Worm (Caenorhabditis elegans) whole organism, L4 larva: ENCODE data around the gene rexd-1.

ENCODE experiments used
- D1046.2 ChIP-seq: fragments of 200-800 bp; sonication (Bioruptor generic); IDR thresholded peaks from 2 replicates; pipeline ENCODE4 v1.3.6; 2022; ENCODE audit warnings: missing genetic modification characterization, missing compliant biosample characterization
- F10B5.3 ChIP-seq: sonication (generic microtip); optimal IDR thresholded peaks from 2 replicates; lab custom pipeline; 2016; ENCODE audit warnings: mild to moderate bottlenecking, missing genetic modification characterization, missing compliant biosample characterization
- F26F4.8 ChIP-seq: fragments of 200-800 bp; sonication (Bioruptor generic); conservative IDR thresholded peaks from 2 replicates; pipeline ENCODE4 v1.3.6; 2022; ENCODE audit warnings: missing genetic modification characterization, missing compliant biosample characterization
- T26A8.4 ChIP-seq: fragments of 200-800 bp; sonication (Bioruptor generic); IDR thresholded peaks from 2 replicates; pipeline ENCODE4 v1.3.6; 2022; ENCODE audit warnings: missing genetic modification characterization, missing compliant biosample characterization
- Y105C5A.15 ChIP-seq: fragments of 200-800 bp; sonication (Bioruptor generic); IDR thresholded peaks from 2 replicates; pipeline ENCODE4 v1.3.6; 2022; ENCODE audit warnings: missing genetic modification characterization, missing compliant biosample characterization
- Y48G9A.11 ChIP-seq: fragments of 200-800 bp; sonication (Bioruptor generic); IDR thresholded peaks from 2 replicates; pipeline ENCODE4 v1.3.6; 2022; ENCODE audit warnings: missing genetic modification reagents, missing genetic modification characterization, missing compliant biosample characterization
- Y5F2A.4 ChIP-seq: fragments of 200-800 bp; sonication (Bioruptor generic); optimal IDR thresholded peaks from 2 replicates; lab custom pipeline; 2018; ENCODE audit warnings: mild to moderate bottlenecking, missing genetic modification characterization, missing compliant biosample characterization
- Y75B8A.6 ChIP-seq: fragments of 200-800 bp; sonication (Bioruptor generic); IDR thresholded peaks from 2 replicates; pipeline ENCODE4 v1.3.6; 2022; ENCODE audit warnings: missing genetic modification reagents, missing genetic modification characterization, missing compliant biosample characterization
- ZK337.2 ChIP-seq: fragments of 200-800 bp; sonication (Bioruptor generic); IDR thresholded peaks from 2 replicates; pipeline ENCODE4 v1.3.6; 2022; ENCODE audit warnings: missing genetic modification reagents, missing genetic modification characterization, missing compliant biosample characterization
- ZK546.5 ChIP-seq, 2 experiments: sonication (generic microtip); optimal IDR thresholded peaks; 2 replicates each; lab custom pipeline; 2017; ENCODE audit warnings: missing biosample characterization in 2 of 2, missing genetic modification characterization in 2 of 2
- aly-2 ChIP-seq: sonication (generic microtip); optimal IDR thresholded peaks from 2 replicates; lab custom pipeline; 2018; ENCODE audit warnings: missing biosample characterization, missing genetic modification characterization
- arid-1 ChIP-seq: fragments of 200-800 bp; sonication (Bioruptor generic); conservative IDR thresholded peaks from 2 replicates; pipeline ENCODE4 v1.3.6; 2022; ENCODE audit warnings: missing genetic modification reagents, missing genetic modification characterization, missing compliant biosample characterization
- ceh-28 ChIP-seq: fragments of 150-350 bp; optimal IDR thresholded peaks from 2 replicates; lab custom pipeline; 2014; ENCODE audit warnings: missing biosample characterization, missing genetic modification reagents, missing genetic modification characterization
- ctbp-1 ChIP-seq: fragments of 200-800 bp; sonication (Bioruptor generic); IDR thresholded peaks from 2 replicates; pipeline ENCODE4 v1.3.6; 2022; ENCODE audit warnings: missing genetic modification reagents, missing genetic modification characterization, missing compliant biosample characterization
- daf-12 ChIP-seq: fragments of 150-350 bp; optimal IDR thresholded peaks from 2 replicates; lab custom pipeline; 2014; ENCODE audit warnings: missing biosample characterization, missing genetic modification reagents, missing genetic modification characterization
- daf-16 ChIP-seq, 3 experiments: sonication (generic microtip); optimal IDR thresholded peaks; 2 replicates each; lab custom pipeline; 2016 to 2017; ENCODE audit warnings: missing genetic modification characterization in 3 of 3, missing genetic modification reagents in 3 of 3, mild to moderate bottlenecking in 2 of 3, missing compliant biosample characterization in 2 of 3, missing biosample characterization in 1 of 3, moderate library complexity in 1 of 3
- daf-8 ChIP-seq: fragments of 200-800 bp; sonication (Bioruptor generic); IDR thresholded peaks from 2 replicates; pipeline ENCODE4 v1.3.6; 2022; ENCODE audit warnings: missing genetic modification characterization, missing compliant biosample characterization
- dmd-6 ChIP-seq: fragments of 200-800 bp; sonication (Bioruptor generic); IDR thresholded peaks from 2 replicates; pipeline ENCODE4 v1.3.6; 2022; ENCODE audit warnings: missing genetic modification reagents, missing genetic modification characterization, missing compliant biosample characterization
- dmd-8 ChIP-seq: fragments of 200-800 bp; sonication (Bioruptor generic); IDR thresholded peaks from 2 replicates; pipeline ENCODE4 v1.3.6; 2022; ENCODE audit warnings: missing genetic modification characterization, missing compliant biosample characterization
- dve-1 ChIP-seq: sonication (generic microtip); optimal IDR thresholded peaks from 2 replicates; lab custom pipeline; 2017; ENCODE audit warnings: antibody characterized with exemption, mild to moderate bottlenecking, missing genetic modification characterization, missing compliant biosample characterization; ENCODE audit not compliant: insufficient read depth
- egl-27 ChIP-seq: sonication (generic microtip); optimal IDR thresholded peaks from 3 replicates; lab custom pipeline; 2017; ENCODE audit warnings: missing biosample characterization, missing genetic modification reagents, missing genetic modification characterization
- fkh-10 ChIP-seq: fragments of 150-350 bp; optimal IDR thresholded peaks from 2 replicates; lab custom pipeline; 2014; ENCODE audit warnings: missing biosample characterization, missing genetic modification reagents, missing genetic modification characterization
- fos-1 ChIP-seq: fragments of 150-350 bp; optimal IDR thresholded peaks from 2 replicates; lab custom pipeline; 2014; ENCODE audit warnings: missing biosample characterization, missing genetic modification characterization
- hif-1 ChIP-seq, 2 experiments: sonication (generic microtip); optimal IDR thresholded peaks; 2 replicates each; lab custom pipeline; 2016 to 2017; ENCODE audit warnings: missing compliant biosample characterization in 2 of 2, missing genetic modification characterization in 2 of 2, missing genetic modification reagents in 2 of 2, missing genotype in 2 of 2, mild to moderate bottlenecking in 1 of 2
- hlh-11 ChIP-seq: fragments of 200-800 bp; sonication (Bioruptor generic); optimal IDR thresholded peaks from 2 replicates; lab custom pipeline; 2018; ENCODE audit warnings: mild to moderate bottlenecking, missing genetic modification characterization, missing compliant biosample characterization
- hlh-30 ChIP-seq: sonication (generic microtip); optimal IDR thresholded peaks from 2 replicates; lab custom pipeline; 2017; ENCODE audit warnings: antibody characterized with exemption, mild to moderate bottlenecking, missing genetic modification characterization, missing compliant biosample characterization; ENCODE audit not compliant: insufficient read depth
- jun-1 ChIP-seq: fragments of 150-350 bp; optimal IDR thresholded peaks from 2 replicates; lab custom pipeline; 2014; ENCODE audit warnings: missing biosample characterization, missing genetic modification reagents, missing genetic modification characterization
- lin-29 ChIP-seq: fragments of 200-800 bp; sonication (Bioruptor generic); IDR thresholded peaks from 2 replicates; pipeline ENCODE4 v1.3.6; 2022; ENCODE audit warnings: missing genetic modification reagents, missing genetic modification characterization, missing compliant biosample characterization
- lin-39 ChIP-seq: fragments of 150-350 bp; optimal IDR thresholded peaks from 2 replicates; lab custom pipeline; 2014; ENCODE audit warnings: missing biosample characterization, missing genetic modification reagents, missing genetic modification characterization
- mdl-1 ChIP-seq, 2 experiments: fragments of 150-350 bp in 1 of 2; sonication (generic microtip) in 1 of 2; optimal IDR thresholded peaks; 2 replicates each; lab custom pipeline; 2014 to 2017; ENCODE audit warnings: missing biosample characterization in 2 of 2, missing genetic modification characterization in 2 of 2
- mep-1 ChIP-seq: fragments of 150-350 bp; sonication (generic microtip); optimal IDR thresholded peaks from 3 replicates; lab custom pipeline; 2014; ENCODE audit warnings: missing biosample characterization, missing genetic modification characterization
- mxl-2 ChIP-seq: fragments of 200-800 bp; sonication (Bioruptor generic); conservative IDR thresholded peaks from 2 replicates; pipeline ENCODE4 v1.3.6; 2022; ENCODE audit warnings: missing genetic modification reagents, missing genetic modification characterization, missing compliant biosample characterization
- mxl-3 ChIP-seq: fragments of 200-800 bp; sonication (Bioruptor generic); optimal IDR thresholded peaks from 2 replicates; lab custom pipeline; 2018; ENCODE audit warnings: mild to moderate bottlenecking, missing genetic modification characterization, missing compliant biosample characterization
- nhr-11 ChIP-seq: fragments of 150-350 bp; optimal IDR thresholded peaks from 2 replicates; lab custom pipeline; 2014; ENCODE audit warnings: missing biosample characterization, missing genetic modification characterization
- nhr-237 ChIP-seq: sonication (generic microtip); optimal IDR thresholded peaks from 2 replicates; lab custom pipeline; 2017; ENCODE audit warnings: missing biosample characterization, missing genetic modification characterization
- nhr-25 ChIP-seq: sonication (generic microtip); optimal IDR thresholded peaks from 2 replicates; lab custom pipeline; 2017; ENCODE audit warnings: missing genetic modification characterization, mild to moderate bottlenecking, missing compliant biosample characterization, antibody characterized with exemption, moderate library complexity, borderline replicate concordance; ENCODE audit not compliant: insufficient read depth
- nhr-28 ChIP-seq: fragments of 150-350 bp; optimal IDR thresholded peaks from 2 replicates; lab custom pipeline; 2014; ENCODE audit warnings: missing biosample characterization, missing genetic modification characterization
- nhr-48 ChIP-seq: sonication (generic microtip); optimal IDR thresholded peaks from 2 replicates; lab custom pipeline; 2016; ENCODE audit warnings: mild to moderate bottlenecking, missing genetic modification characterization, missing compliant biosample characterization
- nhr-6 ChIP-seq: fragments of 150-350 bp; optimal IDR thresholded peaks from 2 replicates; lab custom pipeline; 2014; ENCODE audit warnings: missing biosample characterization, missing genetic modification characterization
- nhr-76 ChIP-seq: fragments of 150-350 bp; optimal IDR thresholded peaks from 2 replicates; lab custom pipeline; 2014; ENCODE audit warnings: missing biosample characterization, missing genetic modification characterization
- php-3 ChIP-seq: fragments of 200-800 bp; sonication (Bioruptor generic); IDR thresholded peaks from 2 replicates; pipeline ENCODE4 v1.3.6; 2022; ENCODE audit warnings: missing genetic modification reagents, missing genetic modification characterization, missing compliant biosample characterization
- rbr-2 ChIP-seq: sonication (generic microtip); optimal IDR thresholded peaks from 2 replicates; lab custom pipeline; 2016; ENCODE audit warnings: missing genotype, missing genetic modification characterization, missing compliant biosample characterization
- skn-1 ChIP-seq: fragments of 150-350 bp; optimal IDR thresholded peaks from 2 replicates; lab custom pipeline; 2014; ENCODE audit warnings: missing biosample characterization, missing genetic modification characterization
- snpc-4 ChIP-seq: fragments of 150-350 bp; optimal IDR thresholded peaks from 2 replicates; lab custom pipeline; 2014; ENCODE audit warnings: missing biosample characterization, missing genetic modification characterization
- spr-1 ChIP-seq: sonication (generic microtip); optimal IDR thresholded peaks from 2 replicates; lab custom pipeline; 2016; ENCODE audit warnings: mild to moderate bottlenecking, missing genetic modification characterization, missing compliant biosample characterization
- tra-1 ChIP-seq: fragments of 200-800 bp; sonication (Bioruptor generic); IDR thresholded peaks from 2 replicates; pipeline ENCODE4 v1.3.6; 2022; ENCODE audit warnings: missing genetic modification reagents, missing genetic modification characterization, missing compliant biosample characterization
- unc-130 ChIP-seq: sonication (generic microtip); optimal IDR thresholded peaks from 2 replicates; lab custom pipeline; 2016; ENCODE audit warnings: missing genetic modification reagents, missing genetic modification characterization, missing compliant biosample characterization
- vab-7 ChIP-seq: fragments of 200-800 bp; sonication (Bioruptor generic); IDR thresholded peaks from 2 replicates; pipeline ENCODE4 v1.3.6; 2022; ENCODE audit warnings: missing genetic modification reagents, missing genetic modification characterization, missing compliant biosample characterization
- zfp-3 ChIP-seq: fragments of 200-800 bp; sonication (Bioruptor generic); conservative IDR thresholded peaks from 2 replicates; pipeline ENCODE4 v1.3.6; 2022; ENCODE audit warnings: missing genetic modification reagents, missing genetic modification characterization, missing compliant biosample characterization
- zip-2 ChIP-seq: fragments of 150-350 bp; optimal IDR thresholded peaks from 2 replicates; lab custom pipeline; 2014; ENCODE audit warnings: missing biosample characterization, missing genetic modification characterization
- ztf-11 ChIP-seq: fragments of 150-350 bp; optimal IDR thresholded peaks from 2 replicates; lab custom pipeline; 2014; ENCODE audit warnings: missing biosample characterization, missing genetic modification characterization

The rexd-1 gene

ce11 chrIII:1859532-1859931 lies 25.2 kb downstream of the rexd-1 start, which contains the start of gene ddp-1 (continued):
- TF ChIP-seq daf-8 (GFP tag; lab: Robert Waterston, UW) (no peak), Y48G9A.11 (peak; percentile 87), mxl-2 (no peak), lin-39 (tag; lab: Kevin White, UChicago) (peak; percentile 81), vab-7 (GFP tag; lab: Robert Waterston, UW) (peak; percentile 70), ctbp-1 (GFP tag; lab: Robert Waterston, UW) (peak; percentile 91), php-3 (GFP tag; lab: Robert Waterston, UW) (peak; percentile 73; the same call in 1 of the 2 replicates), skn-1 (tag; lab: Kevin White, UChicago) (no peak), ceh-28 (tag; lab: Kevin White, UChicago) (no peak), daf-16 (GFP tag; optimal IDR thresholded peaks at IDR 0.05; lab: Kevin White, UChicago) (peak; percentile 58 to 80), daf-16 (tag; optimal IDR thresholded peaks at IDR 0.05; lab: Kevin White, UChicago) (peak; percentile 57), hlh-11 (tag; lab: Kevin White, UChicago) (peak; percentile 87), lin-29 (GFP tag; lab: Robert Waterston, UW) (peak; percentile 84), daf-12 (no peak), Y75B8A.6 (GFP tag; lab: Robert Waterston, UW) (no peak), zip-2 (peak; percentile 78), mxl-3 (GFP tag; lab: Kevin White, UChicago) (peak; percentile 32), fos-1 (tag; lab: Kevin White, UChicago) (no peak), T26A8.4 (GFP tag; lab: Robert Waterston, UW) (peak; percentile 93), nhr-48 (tag; lab: Kevin White, UChicago) (peak; percentile 80), F10B5.3 (tag; lab: Kevin White, UChicago) (peak; percentile 91), hif-1 (tag; optimal IDR thresholded peaks at IDR 0.05; lab: Kevin White, UChicago) (peak; percentile 65 to 78), rbr-2 (tag; lab: Kevin White, UChicago) (peak; percentile 93), hlh-30 (peak; percentile 79), arid-1 (GFP tag; lab: Robert Waterston, UW) (peak; percentile 89), Y105C5A.15 (GFP tag; lab: Robert Waterston, UW) (no peak), nhr-25 (tag; lab: Kevin White, UChicago) (peak; percentile 78), nhr-6 (peak; percentile 89), dmd-6 (GFP tag; lab: Robert Waterston, UW) (peak; percentile 86), nhr-76 (tag; lab: Kevin White, UChicago) (peak; percentile 49), mdl-1 (tag; optimal IDR thresholded peaks at IDR 0.05; lab: Kevin White, UChicago) (no peak), ZK546.5 (tag; optimal IDR thresholded peaks at IDR 0.05; lab: Kevin White, UChicago) (peak in 1 of 2 experiments; percentile 1), D1046.2 (GFP tag; lab: Robert Waterston, UW) (peak; percentile 86), dve-1 (peak; percentile 98), unc-130 (GFP tag; lab: Kevin White, UChicago) (peak; percentile 69), ZK337.2 (GFP tag; lab: Robert Waterston, UW) (no peak), jun-1 (tag; lab: Kevin White, UChicago) (peak; percentile 87), fkh-10 (GFP tag; lab: Kevin White, UChicago) (peak; percentile 96), dmd-8 (GFP tag; lab: Robert Waterston, UW) (peak; percentile 76; the same call in 1 of the 2 replicates), F26F4.8 (no peak), egl-27 (no peak), Y5F2A.4 (GFP tag; lab: Kevin White, UChicago) (peak; percentile 85), nhr-28 (tag; lab: Kevin White, UChicago) (peak; percentile 71), tra-1 (GFP tag; lab: Robert Waterston, UW) (peak; percentile 63; the same call in 1 of the 2 replicates), nhr-11 (tag; lab: Kevin White, UChicago) (peak; percentile 69), ztf-11 (tag; lab: Kevin White, UChicago) (no peak), zfp-3 (GFP tag; lab: Robert Waterston, UW) (peak; percentile 92), nhr-237 (tag; lab: Kevin White, UChicago) (no peak), mep-1 (tag; lab: Kevin White, UChicago) (peak; percentile 98), aly-2 (no peak), spr-1 (tag; lab: Kevin White, UChicago) (peak; percentile 91), snpc-4 (tag; lab: Kevin White, UChicago) (no peak)
